Worm (Caenorhabditis elegans): ENCODE results near the gene C13G3.1.

ce11 chrV:10970070-10970469, 42.2 kb downstream of the C13G3.1 start, which contains the start of gene F17C11.22:
- TF ChIP-seq ztf-23 (GFP tag; IDR thresholded peaks at IDR 0.05) (no peak), flt-1 (GFP tag; IDR thresholded peaks at IDR 0.05) (no peak), cog-1 (tag; optimal IDR thresholded peaks at IDR 0.05) (no peak), tab-1 (GFP tag; IDR thresholded peaks at IDR 0.05) (no peak), klf-2 (GFP tag; conservative IDR thresholded peaks at IDR 0.05) (no peak), ref-1 (GFP tag; conservative IDR thresholded peaks at IDR 0.05) (no peak)

All from whole organism, midembryonic.